Worm (Caenorhabditis elegans): ENCODE data around the gene Y43F8B.13.

ce11 chrV:19449544-19449943 is 6.2 kb upstream of the Y43F8B.13 start, which contains the start of gene M04C3.5:
- TF ChIP-seq mep-1 (tag; optimal IDR thresholded peaks at IDR 0.05) (no peak), lsy-2 (tag; optimal IDR thresholded peaks at IDR 0.05) (no peak)

Data from whole organism, L4 larva.